Worm (Caenorhabditis elegans) whole organism, L1 larva: ENCODE data around the gene nspf-1.

Experiments used
- dsc-1 ChIP-seq: sonication (generic microtip); optimal IDR thresholded peaks from 2 replicates; lab custom pipeline; 2016; ENCODE audit warnings: mild to moderate bottlenecking, missing genetic modification characterization, missing compliant biosample characterization
- elt-3 ChIP-seq, 6 experiments: fragments of 150-350 bp in 1 of 6; sonication (generic microtip); optimal IDR thresholded peaks; 2 replicates each; lab custom pipeline; 2017 to 2018; ENCODE audit warnings: missing biosample characterization in 6 of 6, missing genetic modification characterization in 6 of 6, inconsistent platforms in 1 of 6
- fkh-10 ChIP-seq: sonication (generic microtip); optimal IDR thresholded peaks from 2 replicates; lab custom pipeline; 2017; ENCODE audit warnings: missing biosample characterization, missing genetic modification reagents, missing genetic modification characterization
- lsy-2 ChIP-seq, 2 experiments: fragments of 150-350 bp; optimal IDR thresholded peaks; 2 replicates each; lab custom pipeline; 2014; ENCODE audit warnings: missing biosample characterization in 2 of 2, missing genetic modification characterization in 2 of 2
- snpc-4 ChIP-seq: fragments of 150-350 bp; optimal IDR thresholded peaks from 2 replicates; lab custom pipeline; 2014; ENCODE audit warnings: missing biosample characterization, missing genetic modification characterization
- unc-62 ChIP-seq: fragments of 150-350 bp; optimal IDR thresholded peaks from 2 replicates; lab custom pipeline; 2014; ENCODE audit warnings: missing biosample characterization, missing genetic modification reagents, missing genetic modification characterization

- TF ChIP-seq snpc-4 (tag; lab: Kevin White, UChicago): no peak
- no peak for TF ChIP-seq elt-3 (tag; optimal IDR thresholded peaks at IDR 0.05; lab: Kevin White, UChicago)
- no peak for TF ChIP-seq fkh-10 (GFP tag; lab: Kevin White, UChicago)
- TF ChIP-seq lsy-2 (tag; optimal IDR thresholded peaks at IDR 0.05; lab: Kevin White, UChicago): no peak
- TF ChIP-seq dsc-1: no peak
- TF ChIP-seq unc-62: no peak
Observed at ce11 chrII:2640982-2641381, 46.4 kb upstream of the nspf-1 start, which contains the start of gene F22E5.23.
